4 fruit fly cellular contexts compared by ENCODE assay signal in the genomic region with DNA sequence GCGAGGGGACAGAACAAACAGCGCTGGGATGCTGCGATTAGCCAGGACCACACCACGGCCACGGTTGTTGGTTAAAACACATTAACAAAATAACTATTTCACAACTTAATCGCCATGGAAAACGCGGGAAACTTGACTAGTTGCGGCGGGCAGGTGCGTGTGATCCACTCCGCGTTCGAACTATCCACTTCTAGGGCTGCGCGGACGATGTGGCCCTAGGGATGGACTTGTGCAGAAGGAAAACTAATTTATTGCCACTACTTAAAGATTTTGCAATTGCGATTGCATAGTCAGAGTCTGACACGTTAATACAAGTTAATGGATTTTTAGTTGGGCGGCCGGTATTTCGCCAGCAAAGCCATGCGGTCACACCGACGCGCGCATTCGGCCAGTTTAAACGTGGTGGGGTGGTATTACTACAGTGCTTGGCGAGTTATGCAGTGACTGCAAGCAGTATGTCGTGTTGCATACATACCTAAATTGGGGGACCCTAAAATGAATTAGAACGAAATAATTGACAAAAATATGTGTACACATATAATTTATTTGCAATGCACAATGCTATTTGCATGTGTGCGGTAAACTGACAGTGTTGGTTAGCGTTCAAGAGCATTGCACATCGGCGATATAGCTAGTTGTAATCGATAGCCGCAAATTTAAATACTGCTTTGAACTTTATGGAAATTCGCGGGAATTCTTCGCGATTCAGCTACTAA.
TF ChIP-seq lines count a peak whose summit lies in the region.

Gene Rbf (minus strand): TSS at position 323 of the 716 bp plus-strand sequence.

- no peak for TF ChIP-seq CTCF in whole organism, embryonic (GFP tag; optimal IDR thresholded peaks at IDR 0.05; lab: Kevin White, UChicago)

TF ChIP-seq in whole organism, adult, 20 proteins besides CTCF, POLR2A, EP300 and RAD21:
- no peak for TF ChIP-seq bab1 (GFP tag; optimal IDR thresholded peaks at IDR 0.05; lab: Kevin White, UChicago)
- TF ChIP-seq cic (GFP tag; optimal IDR thresholded peaks at IDR 0.05; lab: Kevin White, UChicago) = no peak
- no peak for TF ChIP-seq CG7045 (GFP tag; optimal IDR thresholded peaks at IDR 0.05; lab: Kevin White, UChicago)
- no peak for TF ChIP-seq cnc (optimal IDR thresholded peaks at IDR 0.05; lab: Kevin White, UChicago)
- peak; percentile 51 for TF ChIP-seq Mnt (GFP tag; optimal IDR thresholded peaks at IDR 0.05; lab: Kevin White, UChicago)
- no peak for TF ChIP-seq ovo (GFP tag; optimal IDR thresholded peaks at IDR 0.05; lab: Kevin White, UChicago)
- TF ChIP-seq Hr96 (GFP tag; optimal IDR thresholded peaks at IDR 0.05; lab: Kevin White, UChicago) = peak; percentile 41
- peak; percentile 63 for TF ChIP-seq Crg-1 (GFP tag; optimal IDR thresholded peaks at IDR 0.05; lab: Kevin White, UChicago)
- peak; percentile 63 for TF ChIP-seq CG1620 (GFP tag; optimal IDR thresholded peaks at IDR 0.05; lab: Kevin White, UChicago)
- TF ChIP-seq CG7101 (tag; optimal IDR thresholded peaks at IDR 0.05; lab: Kevin White, UChicago) = no peak
- no peak for TF ChIP-seq kay (GFP tag; lab: Kevin White, UChicago; ENCODE audit: borderline replicate concordance)
- TF ChIP-seq pad (GFP tag; optimal IDR thresholded peaks at IDR 0.05; lab: Kevin White, UChicago) = peak; percentile 48
- TF ChIP-seq CG12768 (GFP tag; optimal IDR thresholded peaks at IDR 0.05; lab: Kevin White, UChicago) = no peak
- TF ChIP-seq toe (GFP tag; optimal IDR thresholded peaks at IDR 0.05; lab: Kevin White, UChicago) = peak; percentile 27
- no peak for TF ChIP-seq CG11617 (GFP tag; optimal IDR thresholded peaks at IDR 0.05; lab: Kevin White, UChicago)
- TF ChIP-seq Clk (GFP tag; optimal IDR thresholded peaks at IDR 0.05; lab: Kevin White, UChicago) = no peak
- no peak for TF ChIP-seq CG33017 (tag; optimal IDR thresholded peaks at IDR 0.05; lab: Kevin White, UChicago)
- TF ChIP-seq CG14711 (tag; optimal IDR thresholded peaks at IDR 0.05; lab: Kevin White, UChicago) = no peak
- TF ChIP-seq tj (GFP tag; optimal IDR thresholded peaks at IDR 0.05; lab: Kevin White, UChicago) = no peak

TF ChIP-seq in whole organism, embryonic, 481 proteins besides CTCF, POLR2A, EP300 and RAD21 (continues in another document):
- no peak for TF ChIP-seq ara (GFP tag; IDR thresholded peaks at IDR 0.05; lab: Robert Waterston, UW)
- no peak for TF ChIP-seq HLHmδ (GFP tag; optimal IDR thresholded peaks at IDR 0.05; lab: Kevin White, UChicago)
- TF ChIP-seq CG4617 (GFP tag; optimal IDR thresholded peaks at IDR 0.05; lab: Kevin White, UChicago; ENCODE audit: borderline replicate concordance) = peak; percentile 53
- no peak for TF ChIP-seq CG18764 (GFP tag; optimal IDR thresholded peaks at IDR 0.05; lab: Kevin White, UChicago)
- TF ChIP-seq Hmx (GFP tag; optimal IDR thresholded peaks at IDR 0.05; lab: Kevin White, UChicago) = no peak
- no peak for TF ChIP-seq nerfin-1 (tag; optimal IDR thresholded peaks at IDR 0.05; lab: Kevin White, UChicago)
- TF ChIP-seq NC2α (GFP tag; optimal IDR thresholded peaks at IDR 0.05; lab: Kevin White, UChicago) = no peak
- TF ChIP-seq CG6765 (GFP tag; optimal IDR thresholded peaks at IDR 0.05; lab: Kevin White, UChicago) = no peak
- no peak for TF ChIP-seq lbe (GFP tag; optimal IDR thresholded peaks at IDR 0.05; lab: Kevin White, UChicago)
- TF ChIP-seq org-1 (GFP tag; optimal IDR thresholded peaks at IDR 0.05; lab: Kevin White, UChicago) = no peak
- TF ChIP-seq CG18476 (GFP tag; optimal IDR thresholded peaks at IDR 0.05; lab: Kevin White, UChicago) = no peak
- no peak for TF ChIP-seq nau (GFP tag; optimal IDR thresholded peaks at IDR 0.05; lab: Kevin White, UChicago)
- no peak for TF ChIP-seq CG2199 (GFP tag; IDR thresholded peaks at IDR 0.05; lab: Robert Waterston, UW)
- TF ChIP-seq schlank (tag; optimal IDR thresholded peaks at IDR 0.05; lab: Kevin White, UChicago) = no peak
- TF ChIP-seq fru (optimal IDR thresholded peaks at IDR 0.05; lab: Kevin White, UChicago) = no peak
- TF ChIP-seq CG30403 (GFP tag; optimal IDR thresholded peaks at IDR 0.05; lab: Kevin White, UChicago) = peak; percentile 1
- no peak for TF ChIP-seq CG5180 (GFP tag; optimal IDR thresholded peaks at IDR 0.05; lab: Kevin White, UChicago)
- TF ChIP-seq chm (GFP tag; IDR thresholded peaks at IDR 0.05; lab: Robert Waterston, UW) = no peak
- no peak for TF ChIP-seq eyg (GFP tag; optimal IDR thresholded peaks at IDR 0.05; lab: Kevin White, UChicago)
- TF ChIP-seq vfl (GFP tag; optimal IDR thresholded peaks at IDR 0.05; lab: Kevin White, UChicago) = no peak
- no peak for TF ChIP-seq ATbp (GFP tag; optimal IDR thresholded peaks at IDR 0.05; lab: Kevin White, UChicago)
- TF ChIP-seq MTF-1 (GFP tag; optimal IDR thresholded peaks at IDR 0.05; lab: Kevin White, UChicago; ENCODE audit: borderline replicate concordance) = no peak
- no peak for TF ChIP-seq so (GFP tag; IDR thresholded peaks at IDR 0.05; lab: Robert Waterston, UW)

TF ChIP-seq in whole organism, prepupa, 60 proteins besides CTCF, POLR2A, EP300 and RAD21 (continues in another document):
- TF ChIP-seq OdsH (GFP tag; optimal IDR thresholded peaks at IDR 0.05; lab: Kevin White, UChicago) (no peak), spab (GFP tag; optimal IDR thresholded peaks at IDR 0.05; lab: Kevin White, UChicago) (no peak), CG8319 (GFP tag; optimal IDR thresholded peaks at IDR 0.05; lab: Kevin White, UChicago) (no peak), CG31627 (GFP tag; optimal IDR thresholded peaks at IDR 0.05; lab: Kevin White, UChicago) (peak; percentile 12), CG8119 (GFP tag; IDR thresholded peaks at IDR 0.05; lab: Robert Waterston, UW) (no peak), svp (GFP tag; lab: Kevin White, UChicago) (peak; percentile 23), Eip75B (GFP tag; optimal IDR thresholded peaks at IDR 0.05; lab: Kevin White, UChicago) (no peak), CG10631 (GFP tag; optimal IDR thresholded peaks at IDR 0.05; lab: Kevin White, UChicago) (peak; percentile 1), Blimp-1 (GFP tag; optimal IDR thresholded peaks at IDR 0.05; lab: Kevin White, UChicago) (no peak), Sox14 (GFP tag; optimal IDR thresholded peaks at IDR 0.05; lab: Kevin White, UChicago) (peak; percentile 14), Eip78C (GFP tag; lab: Kevin White, UChicago) (peak; percentile 47), cyc (GFP tag; optimal IDR thresholded peaks at IDR 0.05; lab: Kevin White, UChicago) (peak; percentile 6), topi (GFP tag; optimal IDR thresholded peaks at IDR 0.05; lab: Kevin White, UChicago) (peak; percentile 18), CG3919 (GFP tag; optimal IDR thresholded peaks at IDR 0.05; lab: Kevin White, UChicago) (peak; percentile 13), pdm3 (GFP tag; optimal IDR thresholded peaks at IDR 0.05; lab: Kevin White, UChicago) (no peak), CG32006 (GFP tag; optimal IDR thresholded peaks at IDR 0.05; lab: Kevin White, UChicago) (no peak), CG3032 (tag; optimal IDR thresholded peaks at IDR 0.05; lab: Kevin White, UChicago) (no peak), Smox (GFP tag; optimal IDR thresholded peaks at IDR 0.05; lab: Kevin White, UChicago) (no peak), achi (GFP tag; optimal IDR thresholded peaks at IDR 0.05; lab: Kevin White, UChicago) (no peak), CG11762 (GFP tag; optimal IDR thresholded peaks at IDR 0.05; lab: Kevin White, UChicago; ENCODE audit: insufficient read depth) (no peak), CG6808 (GFP tag; optimal IDR thresholded peaks at IDR 0.05; lab: Kevin White, UChicago) (peak; percentile 6), acj6 (GFP tag; optimal IDR thresholded peaks at IDR 0.05; lab: Kevin White, UChicago) (no peak), Hr4 (GFP tag; optimal IDR thresholded peaks at IDR 0.05; lab: Kevin White, UChicago) (no peak), fd85E (GFP tag; optimal IDR thresholded peaks at IDR 0.05; lab: Kevin White, UChicago) (no peak), Ets96B (tag; optimal IDR thresholded peaks at IDR 0.05; lab: Kevin White, UChicago) (no peak)

TF ChIP-seq in whole organism, wandering third instar larva, 38 proteins besides CTCF, POLR2A, EP300 and RAD21:
- TF ChIP-seq brk (GFP tag; optimal IDR thresholded peaks at IDR 0.05; lab: Kevin White, UChicago) (no peak), Rel (GFP tag; optimal IDR thresholded peaks at IDR 0.05; lab: Kevin White, UChicago) (no peak), Rel (tag; optimal IDR thresholded peaks at IDR 0.05; lab: Kevin White, UChicago) (peak; percentile 16), dl (GFP tag; optimal IDR thresholded peaks at IDR 0.05; lab: Kevin White, UChicago; ENCODE audit: insufficient read depth in 1 of 2, partially characterized antibody in 2 of 2) (no peak), pan (optimal IDR thresholded peaks at IDR 0.05; lab: Kevin White, UChicago) (no peak), tai (GFP tag; optimal IDR thresholded peaks at IDR 0.05; lab: Kevin White, UChicago) (no peak), Dfd (GFP tag; optimal IDR thresholded peaks at IDR 0.05; lab: Kevin White, UChicago) (no peak), Myc (optimal IDR thresholded peaks at IDR 0.05; lab: Kevin White, UChicago) (peak; percentile 3), Hr83 (GFP tag; optimal IDR thresholded peaks at IDR 0.05; lab: Kevin White, UChicago; ENCODE audit: poor library complexity, severe bottlenecking) (no peak), h (GFP tag; optimal IDR thresholded peaks at IDR 0.05; lab: Kevin White, UChicago) (peak; percentile 17), Vsx2 (GFP tag; optimal IDR thresholded peaks at IDR 0.05; lab: Kevin White, UChicago; ENCODE audit: partially characterized antibody) (no peak), sage (GFP tag; optimal IDR thresholded peaks at IDR 0.05; lab: Kevin White, UChicago) (no peak), foxo (GFP tag; optimal IDR thresholded peaks at IDR 0.05; lab: Kevin White, UChicago) (peak in 1 of 2 experiments; percentile 24), ey (GFP tag; optimal IDR thresholded peaks at IDR 0.05; lab: Kevin White, UChicago) (no peak), Abd-B (GFP tag; optimal IDR thresholded peaks at IDR 0.05; lab: Kevin White, UChicago) (no peak)
